Fruit fly (Drosophila melanogaster) whole organism, prepupa: ENCODE data around the gene CG42264.

ENCODE experiments used
- Blimp-1 ChIP-seq: fragments of 200-800 bp; sonication (Bioruptor generic); optimal IDR thresholded peaks from 3 replicates; lab custom pipeline; 2017; ENCODE audit warnings: missing biosample characterization, missing genetic modification characterization, mild to moderate bottlenecking, moderate library complexity, missing genetic modification reagents
- CG16779 ChIP-seq: fragments of 200-800 bp; sonication (Bioruptor generic); optimal IDR thresholded peaks from 3 replicates; lab custom pipeline; 2017; ENCODE audit warnings: missing biosample characterization, mild to moderate bottlenecking, missing genetic modification characterization
- CG31627 ChIP-seq: fragments of 200-800 bp; sonication (Bioruptor generic); optimal IDR thresholded peaks from 3 replicates; lab custom pipeline; 2016; ENCODE audit warnings: missing biosample characterization, missing genetic modification characterization
- CG6808 ChIP-seq: fragments of 200-800 bp; sonication (Bioruptor generic); optimal IDR thresholded peaks from 3 replicates; lab custom pipeline; 2017; ENCODE audit warnings: missing biosample characterization, missing genetic modification characterization, mild to moderate bottlenecking, moderate library complexity, missing genetic modification reagents
- CG6854 ChIP-seq: fragments of 200-800 bp; sonication (Bioruptor generic); optimal IDR thresholded peaks from 2 replicates; lab custom pipeline; 2017; ENCODE audit warnings: missing biosample characterization, mild to moderate bottlenecking, missing genetic modification characterization
- Eip75B ChIP-seq: fragments of 200-800 bp; sonication (Bioruptor generic); optimal IDR thresholded peaks from 3 replicates; lab custom pipeline; 2016; ENCODE audit warnings: missing biosample characterization, missing genetic modification characterization
- Ets96B ChIP-seq: fragments of 200-800 bp; optimal IDR thresholded peaks from 2 replicates; lab custom pipeline; 2019; ENCODE audit warnings: missing biosample characterization, mild to moderate bottlenecking, missing genetic modification characterization, moderate library complexity
- Hr39 ChIP-seq: fragments of 200-800 bp; sonication (Bioruptor generic); optimal IDR thresholded peaks from 2 replicates; lab custom pipeline; 2016; ENCODE audit warnings: missing biosample characterization, missing genetic modification characterization
- cyc ChIP-seq: fragments of 200-800 bp; sonication (Bioruptor generic); optimal IDR thresholded peaks from 3 replicates; lab custom pipeline; 2016; ENCODE audit warnings: missing biosample characterization, missing genetic modification characterization

- peak; percentile 93 for TF ChIP-seq Ets96B (tag; lab: Kevin White, UChicago)
- TF ChIP-seq Hr39: peak; percentile 88
- TF ChIP-seq CG6808 (GFP tag; lab: Kevin White, UChicago): peak; percentile 98
- peak; percentile 93 for TF ChIP-seq CG16779 (tag; lab: Kevin White, UChicago)
- TF ChIP-seq Eip75B (GFP tag; lab: Kevin White, UChicago): peak; percentile 94
- TF ChIP-seq CG31627 (GFP tag; lab: Kevin White, UChicago): peak; percentile 92
- TF ChIP-seq Blimp-1 (GFP tag; lab: Kevin White, UChicago): peak; percentile 92
- TF ChIP-seq CG6854 (GFP tag; lab: Kevin White, UChicago): peak; percentile 96
- peak; percentile 92 for TF ChIP-seq cyc (GFP tag; lab: Kevin White, UChicago)
Measured at dm6 chrX:5754837-5755828, 21.3 kb downstream of the CG42264 start, which contains the start of the genes lin-52 and CG15771.
